Worm (Caenorhabditis elegans) whole organism, L1 larva: ENCODE data around the gene hsp-1.
A peak's percentile ranks its signal among the peaks of the same experiment; 100 is the strongest.

Source experiments
- C04F5.9 ChIP-seq: sonication (generic microtip); optimal IDR thresholded peaks from 2 replicates; lab custom pipeline; 2016; ENCODE audit warnings: missing genetic modification characterization, missing compliant biosample characterization
- C34B4.2 ChIP-seq: sonication (generic microtip); optimal IDR thresholded peaks from 2 replicates; lab custom pipeline; 2017; ENCODE audit warnings: mild to moderate bottlenecking, missing genetic modification characterization, missing compliant biosample characterization
- F16B12.6 ChIP-seq: fragments of 150-350 bp; optimal IDR thresholded peaks from 2 replicates; lab custom pipeline; 2014; ENCODE audit warnings: missing biosample characterization, missing genetic modification characterization
- Y116A8C.19 ChIP-seq: sonication (generic microtip); optimal IDR thresholded peaks from 2 replicates; lab custom pipeline; 2016; ENCODE audit warnings: missing compliant biosample characterization, missing genetic modification characterization, borderline replicate concordance
- aha-1 ChIP-seq: fragments of 150-350 bp; optimal IDR thresholded peaks from 2 replicates; lab custom pipeline; 2014; ENCODE audit warnings: missing biosample characterization, missing genetic modification characterization
- aly-2 ChIP-seq: fragments of 150-350 bp; optimal IDR thresholded peaks from 2 replicates; lab custom pipeline; 2014; ENCODE audit warnings: missing biosample characterization, missing genetic modification characterization
- ama-1 ChIP-seq: fragments of 150-350 bp; optimal IDR thresholded peaks from 2 replicates; lab custom pipeline; 2014
- ceh-8 ChIP-seq: fragments of 200-800 bp; sonication (Bioruptor generic); optimal IDR thresholded peaks from 2 replicates; lab custom pipeline; 2018; ENCODE audit warnings: mild to moderate bottlenecking, missing genetic modification characterization, moderate library complexity, missing compliant biosample characterization
- ces-1 ChIP-seq: fragments of 150-350 bp; optimal IDR thresholded peaks from 2 replicates; lab custom pipeline; 2014; ENCODE audit warnings: missing biosample characterization, missing genetic modification reagents, missing genetic modification characterization
- dpl-1 ChIP-seq, 3 experiments: fragments of 150-350 bp in 2 of 3; sonication (generic microtip) in 1 of 3; optimal IDR thresholded peaks; 2 replicates each; lab custom pipeline; 2014 to 2017; ENCODE audit warnings: missing biosample characterization in 3 of 3, missing genetic modification characterization in 3 of 3, missing genetic modification reagents in 3 of 3
- dsc-1 ChIP-seq: sonication (generic microtip); optimal IDR thresholded peaks from 2 replicates; lab custom pipeline; 2016; ENCODE audit warnings: mild to moderate bottlenecking, missing genetic modification characterization, missing compliant biosample characterization
- efl-1 ChIP-seq, 4 experiments: fragments of 150-350 bp; optimal IDR thresholded peaks in 3 of 4; peaks in 1 of 4; 1 replicate in 1 of 4; 2 replicates in 3 of 4; lab custom pipeline; 2014; ENCODE audit warnings: missing biosample characterization in 2 of 4, missing genetic modification characterization in 2 of 4, missing genetic modification reagents in 2 of 4
- egl-27 ChIP-seq, 2 experiments: fragments of 150-350 bp in 1 of 2; sonication (generic microtip); optimal IDR thresholded peaks; 3 replicates each; lab custom pipeline; 2017 to 2018; ENCODE audit warnings: missing biosample characterization in 2 of 2, missing genetic modification characterization in 2 of 2, missing genetic modification reagents in 2 of 2
- elt-2 ChIP-seq: sonication (generic microtip); optimal IDR thresholded peaks from 2 replicates; lab custom pipeline; 2016; ENCODE audit warnings: missing genetic modification characterization, mild to moderate bottlenecking, inconsistent platforms, missing compliant biosample characterization, missing genetic modification reagents
- elt-3 ChIP-seq, 6 experiments: fragments of 150-350 bp in 1 of 6; sonication (generic microtip); optimal IDR thresholded peaks; 2 replicates each; lab custom pipeline; 2017 to 2018; ENCODE audit warnings: missing biosample characterization in 6 of 6, missing genetic modification characterization in 6 of 6, inconsistent platforms in 1 of 6
- ets-5 ChIP-seq: fragments of 200-800 bp; sonication (Bioruptor generic); IDR thresholded peaks from 2 replicates; pipeline ENCODE4 v1.3.6; 2022; ENCODE audit warnings: missing genetic modification characterization, missing compliant biosample characterization
- fkh-10 ChIP-seq: sonication (generic microtip); optimal IDR thresholded peaks from 2 replicates; lab custom pipeline; 2017; ENCODE audit warnings: missing biosample characterization, missing genetic modification reagents, missing genetic modification characterization
- fkh-4 ChIP-seq: sonication (generic microtip); optimal IDR thresholded peaks from 2 replicates; lab custom pipeline; 2016; ENCODE audit warnings: missing compliant biosample characterization, missing genetic modification characterization, borderline replicate concordance
- fos-1 ChIP-seq: fragments of 150-350 bp; optimal IDR thresholded peaks from 2 replicates; lab custom pipeline; 2014; ENCODE audit warnings: missing biosample characterization, missing genetic modification characterization
- hlh-17 ChIP-seq: fragments of 200-800 bp; sonication (Bioruptor generic); optimal IDR thresholded peaks from 2 replicates; lab custom pipeline; 2018; ENCODE audit warnings: missing genetic modification characterization, mild to moderate bottlenecking, missing compliant biosample characterization, moderate library complexity, borderline replicate concordance
- irx-1 ChIP-seq: sonication (generic microtip); optimal IDR thresholded peaks from 2 replicates; lab custom pipeline; 2016; ENCODE audit warnings: missing genetic modification characterization, missing compliant biosample characterization
- lin-14 ChIP-seq: fragments of 200-800 bp; sonication (Bioruptor generic); optimal IDR thresholded peaks from 2 replicates; lab custom pipeline; 2018; ENCODE audit warnings: mild to moderate bottlenecking, missing genetic modification characterization, moderate library complexity, missing compliant biosample characterization
- lin-15B ChIP-seq: fragments of 150-350 bp; sonication (generic microtip); optimal IDR thresholded peaks from 3 replicates; lab custom pipeline; 2014; ENCODE audit warnings: missing biosample characterization, missing genetic modification characterization
- lir-3 ChIP-seq: sonication (generic microtip); optimal IDR thresholded peaks from 2 replicates; lab custom pipeline; 2016; ENCODE audit warnings: mild to moderate bottlenecking, missing genetic modification characterization, moderate library complexity, missing compliant biosample characterization; ENCODE audit not compliant: poor library complexity
- mab-9 ChIP-seq: fragments of 200-800 bp; sonication (Bioruptor generic); IDR thresholded peaks from 2 replicates; pipeline ENCODE4 v1.3.6; 2022; ENCODE audit warnings: missing genetic modification reagents, missing genetic modification characterization, missing compliant biosample characterization
- mef-2 ChIP-seq: fragments of 150-350 bp; optimal IDR thresholded peaks from 2 replicates; lab custom pipeline; 2014; ENCODE audit warnings: missing biosample characterization, missing genetic modification characterization
- nhr-19 ChIP-seq: fragments of 200-800 bp; sonication (Bioruptor generic); conservative IDR thresholded peaks from 2 replicates; pipeline ENCODE4 v1.3.6; 2022; ENCODE audit warnings: missing genetic modification characterization, missing compliant biosample characterization
- nhr-20 ChIP-seq: sonication (generic microtip); optimal IDR thresholded peaks from 2 replicates; lab custom pipeline; 2016; ENCODE audit warnings: mild to moderate bottlenecking, missing genetic modification characterization, missing compliant biosample characterization
- nhr-47 ChIP-seq: sonication (generic microtip); optimal IDR thresholded peaks from 2 replicates; lab custom pipeline; 2016; ENCODE audit warnings: mild to moderate bottlenecking, missing genetic modification characterization, moderate library complexity, missing compliant biosample characterization
- nhr-76 ChIP-seq: sonication (generic microtip); optimal IDR thresholded peaks from 2 replicates; lab custom pipeline; 2017; ENCODE audit warnings: missing biosample characterization, missing genetic modification characterization
- nhr-77 ChIP-seq: fragments of 150-350 bp; optimal IDR thresholded peaks from 2 replicates; lab custom pipeline; 2014; ENCODE audit warnings: missing biosample characterization, missing genetic modification characterization
- nhr-85 ChIP-seq: sonication (generic microtip); peaks from one replicate; lab custom pipeline; 2016; ENCODE audit warnings: missing genetic modification characterization, inconsistent platforms, missing compliant biosample characterization
- pag-3 ChIP-seq: sonication (generic microtip); optimal IDR thresholded peaks from 2 replicates; lab custom pipeline; 2017; ENCODE audit warnings: missing genetic modification characterization, mild to moderate bottlenecking, missing compliant biosample characterization, antibody characterized with exemption, borderline replicate concordance; ENCODE audit not compliant: insufficient read depth
- pax-3 ChIP-seq: fragments of 200-800 bp; sonication (Bioruptor generic); optimal IDR thresholded peaks from 2 replicates; lab custom pipeline; 2018; ENCODE audit warnings: mild to moderate bottlenecking, missing genetic modification characterization, moderate library complexity, missing compliant biosample characterization
- pqm-1 ChIP-seq: sonication (generic microtip); optimal IDR thresholded peaks from 3 replicates; lab custom pipeline; 2017; ENCODE audit warnings: missing biosample characterization, missing genetic modification characterization
- rnt-1 ChIP-seq: sonication (generic microtip); optimal IDR thresholded peaks from 2 replicates; lab custom pipeline; 2016; ENCODE audit warnings: mild to moderate bottlenecking, missing genetic modification characterization, moderate library complexity, missing compliant biosample characterization
- skn-1 ChIP-seq: fragments of 150-350 bp; optimal IDR thresholded peaks from 2 replicates; lab custom pipeline; 2014; ENCODE audit warnings: missing biosample characterization, missing genetic modification characterization
- snu-23 ChIP-seq: sonication (generic microtip); optimal IDR thresholded peaks from 2 replicates; lab custom pipeline; 2016; ENCODE audit warnings: missing genetic modification characterization, missing compliant biosample characterization
- sox-4 ChIP-seq: sonication (generic microtip); optimal IDR thresholded peaks from 2 replicates; lab custom pipeline; 2016; ENCODE audit warnings: missing genetic modification characterization, missing compliant biosample characterization
- sptf-1 ChIP-seq: fragments of 150-350 bp; optimal IDR thresholded peaks from 2 replicates; lab custom pipeline; 2014; ENCODE audit warnings: missing biosample characterization, missing genetic modification characterization
- sup-37 ChIP-seq: fragments of 200-800 bp; sonication (Bioruptor generic); optimal IDR thresholded peaks from 2 replicates; lab custom pipeline; 2018; ENCODE audit warnings: mild to moderate bottlenecking, missing genetic modification characterization, missing compliant biosample characterization
- tbx-2 ChIP-seq: sonication (generic microtip); optimal IDR thresholded peaks from 2 replicates; lab custom pipeline; 2016; ENCODE audit warnings: missing genetic modification characterization, missing compliant biosample characterization
- unc-130 ChIP-seq: fragments of 150-350 bp; optimal IDR thresholded peaks from 2 replicates; lab custom pipeline; 2017; ENCODE audit warnings: missing biosample characterization, missing genetic modification characterization, inconsistent platforms
- unc-30 ChIP-seq: sonication (generic microtip); optimal IDR thresholded peaks from 2 replicates; lab custom pipeline; 2017; ENCODE audit warnings: missing biosample characterization, missing genetic modification characterization
- unc-86 ChIP-seq: sonication (generic microtip); optimal IDR thresholded peaks from 2 replicates; lab custom pipeline; 2016; ENCODE audit warnings: missing genetic modification characterization, missing compliant biosample characterization
- unc-98 ChIP-seq: fragments of 200-800 bp; sonication (Bioruptor generic); IDR thresholded peaks from 2 replicates; pipeline ENCODE4 v1.3.6; 2022; ENCODE audit warnings: missing genetic modification characterization, missing compliant biosample characterization
- zag-1 ChIP-seq: fragments of 150-350 bp; optimal IDR thresholded peaks from 2 replicates; lab custom pipeline; 2014; ENCODE audit warnings: missing biosample characterization, missing genetic modification characterization
- zip-4 ChIP-seq: fragments of 200-800 bp; sonication (Bioruptor generic); optimal IDR thresholded peaks from 2 replicates; lab custom pipeline; 2018; ENCODE audit warnings: mild to moderate bottlenecking, missing genetic modification characterization, moderate library complexity, missing compliant biosample characterization
- ztf-11 ChIP-seq, 2 experiments: sonication (generic microtip); optimal IDR thresholded peaks; 2 replicates each; lab custom pipeline; 2016 to 2017; ENCODE audit warnings: missing genetic modification characterization in 2 of 2, missing biosample characterization in 1 of 2, missing compliant biosample characterization in 1 of 2
- ztf-4 ChIP-seq: fragments of 150-350 bp; optimal IDR thresholded peaks from 2 replicates; lab custom pipeline; 2014; ENCODE audit warnings: missing biosample characterization, missing genetic modification characterization

The hsp-1 gene

ce11 chrIV:17281060-17282021, 2.6 kb downstream of the hsp-1 start:
- no peak for TF ChIP-seq unc-98 (GFP tag; lab: Robert Waterston, UW)
- peak in 1 of 2 experiments; percentile 16 for TF ChIP-seq efl-1 (optimal IDR thresholded peaks at IDR 0.05; lab: Kevin White, UChicago)
- peak; percentile 21 to 92 for TF ChIP-seq efl-1 (GFP tag; optimal IDR thresholded peaks at IDR 0.05 in 1 of 2; lab: Kevin White, UChicago)
- no peak for TF ChIP-seq nhr-85
- TF ChIP-seq fos-1 (tag; lab: Kevin White, UChicago) = no peak
- TF ChIP-seq ces-1 (GFP tag; lab: Kevin White, UChicago) = no peak
- TF ChIP-seq tbx-2 (tag; lab: Kevin White, UChicago) = peak; percentile 25
- TF ChIP-seq lin-15B = peak; percentile 14
- peak in 1 of 6 experiments; percentile 44 for TF ChIP-seq elt-3 (tag; optimal IDR thresholded peaks at IDR 0.05; lab: Kevin White, UChicago)
- peak; percentile 2 for TF ChIP-seq rnt-1 (tag; lab: Kevin White, UChicago)
- no peak for TF ChIP-seq zag-1
- peak; percentile 27 for TF ChIP-seq zip-4 (GFP tag; lab: Kevin White, UChicago)
- no peak for TF ChIP-seq nhr-77 (tag; lab: Kevin White, UChicago)
- TF ChIP-seq lin-14 (GFP tag; lab: Kevin White, UChicago) = peak; percentile 40
- TF ChIP-seq lir-3 (tag; lab: Kevin White, UChicago) = peak; percentile 10
- TF ChIP-seq snu-23 = peak; percentile 73
- TF ChIP-seq pax-3 = no peak
- TF ChIP-seq elt-2 (tag; lab: Kevin White, UChicago) = peak; percentile 59
- peak in 2 of 3 experiments; percentile 22 to 28 for TF ChIP-seq dpl-1 (GFP tag; optimal IDR thresholded peaks at IDR 0.05; lab: Kevin White, UChicago)
- TF ChIP-seq C34B4.2 (tag; lab: Kevin White, UChicago) = no peak
- no peak for TF ChIP-seq pqm-1 (tag; lab: Kevin White, UChicago)
- TF ChIP-seq skn-1 (tag; lab: Kevin White, UChicago) = peak; percentile 76
- no peak for TF ChIP-seq ets-5 (GFP tag; lab: Robert Waterston, UW)
- TF ChIP-seq unc-30 = peak; percentile 61
- TF ChIP-seq dsc-1 = peak; percentile 60
- no peak for TF ChIP-seq C04F5.9 (tag; lab: Kevin White, UChicago)
- no peak for TF ChIP-seq sup-37 (GFP tag; lab: Kevin White, UChicago)
- no peak for TF ChIP-seq sptf-1
- TF ChIP-seq nhr-47 = peak; percentile 54
- TF ChIP-seq aha-1 (tag; lab: Kevin White, UChicago) = peak; percentile 29
- no peak for TF ChIP-seq ztf-11 (tag; optimal IDR thresholded peaks at IDR 0.05; lab: Kevin White, UChicago)
- no peak for TF ChIP-seq F16B12.6 (tag; lab: Kevin White, UChicago)
- peak; percentile 32 for TF ChIP-seq unc-86 (tag; lab: Kevin White, UChicago)
- no peak for TF ChIP-seq sox-4 (tag; lab: Kevin White, UChicago)
- TF ChIP-seq nhr-76 (tag; lab: Kevin White, UChicago) = no peak
- TF ChIP-seq hlh-17 (GFP tag; lab: Kevin White, UChicago) = no peak
- TF ChIP-seq mef-2 (tag; lab: Kevin White, UChicago) = no peak
- peak; percentile 25 for TF ChIP-seq pag-3 (tag; lab: Kevin White, UChicago)
- TF ChIP-seq ceh-8 = peak; percentile 15
- peak; percentile 61 for TF ChIP-seq nhr-19 (GFP tag; lab: Robert Waterston, UW)
- no peak for TF ChIP-seq Y116A8C.19 (tag; lab: Kevin White, UChicago)
- TF ChIP-seq ama-1 (lab: Kevin White, UChicago) = peak; percentile 99
- TF ChIP-seq egl-27 (tag; optimal IDR thresholded peaks at IDR 0.05; lab: Kevin White, UChicago) = no peak
- TF ChIP-seq fkh-4 (tag; lab: Kevin White, UChicago) = no peak
- peak; percentile 100 for TF ChIP-seq aly-2 (tag; lab: Kevin White, UChicago)
- no peak for TF ChIP-seq unc-130 (tag; lab: Kevin White, UChicago)
- no peak for TF ChIP-seq fkh-10
- no peak for TF ChIP-seq mab-9
- peak; percentile 70 for TF ChIP-seq nhr-20
- TF ChIP-seq irx-1 (tag; lab: Kevin White, UChicago) = no peak
- TF ChIP-seq ztf-4 (tag; lab: Kevin White, UChicago) = peak; percentile 58
